Fruit fly (Drosophila melanogaster) whole organism, embryonic: ENCODE results near the gene CG7149.
A peak's percentile ranks its signal among the peaks of the same experiment; 100 is the strongest.

ENCODE experiments used
- Abd-B ChIP-seq: fragments of 200-800 bp; sonication (Bioruptor generic); optimal IDR thresholded peaks from 2 replicates; lab custom pipeline; 2018; ENCODE audit warnings: missing biosample characterization, mild to moderate bottlenecking, missing genetic modification characterization, moderate library complexity
- Atf6 ChIP-seq: fragments of 200-800 bp; sonication (Bioruptor generic); IDR thresholded peaks from 2 replicates; pipeline ENCODE4 v1.3.6; 2022; ENCODE audit warnings: missing biosample characterization, missing genetic modification characterization
- CG10321 ChIP-seq: fragments of 200-800 bp; sonication (Bioruptor generic); IDR thresholded peaks from 2 replicates; pipeline ENCODE4 v1.3.6; 2022; ENCODE audit warnings: missing biosample characterization, missing genetic modification characterization
- CG10654 ChIP-seq: fragments of 200-800 bp; sonication (Bioruptor generic); optimal IDR thresholded peaks from 2 replicates; lab custom pipeline; 2016; ENCODE audit warnings: missing biosample characterization, missing genetic modification characterization
- CG11695 ChIP-seq: fragments of 200-800 bp; sonication (Bioruptor generic); IDR thresholded peaks from 3 replicates; pipeline ENCODE4 v1.3.6; 2022; ENCODE audit warnings: missing biosample characterization, missing genetic modification characterization
- CG1233 ChIP-seq: fragments of 200-800 bp; sonication (Bioruptor generic); optimal IDR thresholded peaks from 4 replicates; lab custom pipeline; 2018; ENCODE audit warnings: missing biosample characterization, mild to moderate bottlenecking, missing genetic modification characterization
- CG12744 ChIP-seq: fragments of 200-800 bp; sonication (Bioruptor generic); optimal IDR thresholded peaks from 2 replicates; lab custom pipeline; 2016; ENCODE audit warnings: missing biosample characterization, missing genetic modification characterization
- CG12769 ChIP-seq: fragments of 200-800 bp; sonication (Bioruptor generic); optimal IDR thresholded peaks from 2 replicates; lab custom pipeline; 2019; ENCODE audit warnings: missing biosample characterization, mild to moderate bottlenecking, missing genetic modification characterization, moderate library complexity
- CG13424 ChIP-seq: fragments of 200-800 bp; sonication (Bioruptor generic); optimal IDR thresholded peaks from 2 replicates; lab custom pipeline; 2019; ENCODE audit warnings: missing biosample characterization, mild to moderate bottlenecking, missing genetic modification characterization, moderate library complexity
- CG14441 ChIP-seq: fragments of 200-800 bp; sonication (Bioruptor generic); IDR thresholded peaks from 2 replicates; pipeline ENCODE4 v1.3.6; 2022; ENCODE audit warnings: missing biosample characterization, missing genetic modification characterization
- CG16813 ChIP-seq: fragments of 200-800 bp; sonication (Bioruptor generic); IDR thresholded peaks from 3 replicates; pipeline ENCODE4 v1.3.6; 2022; ENCODE audit warnings: missing biosample characterization, missing genetic modification characterization; ENCODE audit not compliant: partially characterized antibody
- CG17328 ChIP-seq: fragments of 200-800 bp; sonication (Bioruptor generic); IDR thresholded peaks from 2 replicates; pipeline ENCODE4 v1.3.6; 2022; ENCODE audit warnings: missing biosample characterization, missing genetic modification characterization
- CG17829 ChIP-seq: fragments of 200-800 bp; optimal IDR thresholded peaks from 2 replicates; lab custom pipeline; 2019; ENCODE audit warnings: missing biosample characterization, mild to moderate bottlenecking, missing genetic modification characterization, moderate library complexity
- CG33213 ChIP-seq: fragments of 200-800 bp; sonication (Bioruptor generic); optimal IDR thresholded peaks from 3 replicates; lab custom pipeline; 2016; ENCODE audit warnings: missing biosample characterization, missing genetic modification characterization
- CG4617 ChIP-seq: fragments of 200-800 bp; sonication (Bioruptor generic); optimal IDR thresholded peaks from 3 replicates; lab custom pipeline; 2016; ENCODE audit warnings: missing biosample characterization, missing genetic modification characterization, borderline replicate concordance
- CG4854 ChIP-seq: fragments of 200-800 bp; sonication (Bioruptor generic); optimal IDR thresholded peaks from 2 replicates; lab custom pipeline; 2016; ENCODE audit warnings: missing biosample characterization, missing genetic modification characterization, inconsistent platforms
- CG6254 ChIP-seq: fragments of 200-800 bp; sonication (Bioruptor generic); optimal IDR thresholded peaks from 3 replicates; lab custom pipeline; 2017; ENCODE audit warnings: mild to moderate bottlenecking, missing biosample characterization, missing genetic modification reagents, missing genetic modification characterization
- CG8281 ChIP-seq: fragments of 200-800 bp; sonication (Bioruptor generic); optimal IDR thresholded peaks from 2 replicates; lab custom pipeline; 2018; ENCODE audit warnings: missing biosample characterization, mild to moderate bottlenecking, missing genetic modification characterization, moderate library complexity
- CG9437 ChIP-seq: fragments of 200-800 bp; sonication (Bioruptor generic); optimal IDR thresholded peaks from 2 replicates; lab custom pipeline; 2018; ENCODE audit warnings: missing biosample characterization, mild to moderate bottlenecking, missing genetic modification characterization
- CrebB ChIP-seq: fragments of 200-800 bp; sonication (Bioruptor generic); optimal IDR thresholded peaks from 3 replicates; lab custom pipeline; 2018; ENCODE audit warnings: missing biosample characterization, mild to moderate bottlenecking, missing genetic modification characterization
- ERR ChIP-seq: fragments of 200-800 bp; sonication (Bioruptor generic); optimal IDR thresholded peaks from 2 replicates; lab custom pipeline; 2016; ENCODE audit warnings: missing biosample characterization, missing genetic modification characterization
- Ets65A ChIP-seq: fragments of 200-800 bp; sonication (Bioruptor generic); peaks from one replicate; lab custom pipeline; 2016; ENCODE audit warnings: missing biosample characterization, missing genetic modification characterization
- Fer1 ChIP-seq: fragments of 200-800 bp; sonication (Bioruptor generic); optimal IDR thresholded peaks from 2 replicates; lab custom pipeline; 2017; ENCODE audit warnings: missing biosample characterization, mild to moderate bottlenecking, missing genetic modification characterization
- Fer2 ChIP-seq: fragments of 200-800 bp; sonication (Bioruptor generic); optimal IDR thresholded peaks from 2 replicates; lab custom pipeline; 2018; ENCODE audit warnings: missing biosample characterization, mild to moderate bottlenecking, missing genetic modification characterization, moderate library complexity
- Hey ChIP-seq: fragments of 200-800 bp; sonication (Bioruptor generic); optimal IDR thresholded peaks from 3 replicates; lab custom pipeline; 2018; ENCODE audit warnings: missing biosample characterization, mild to moderate bottlenecking, missing genetic modification characterization
- Med ChIP-seq: fragments of 200-800 bp; sonication (Bioruptor generic); peaks from one replicate; lab custom pipeline; 2016; ENCODE audit warnings: missing biosample characterization, missing genetic modification characterization, mild to moderate bottlenecking, inconsistent platforms, moderate library complexity
- Tbp ChIP-seq: fragments of >200 bp; optimal IDR thresholded peaks from 2 replicates; lab custom pipeline; 2018; ENCODE audit warnings: missing biosample characterization, missing genetic modification characterization
- aop ChIP-seq: fragments of 200-800 bp; sonication (Bioruptor generic); IDR thresholded peaks from 2 replicates; pipeline ENCODE4 v1.3.6; 2022; ENCODE audit warnings: missing biosample characterization, missing genetic modification characterization
- ase ChIP-seq: fragments of 200-800 bp; sonication (Bioruptor generic); IDR thresholded peaks from 3 replicates; pipeline ENCODE4 v1.3.6; 2022; ENCODE audit warnings: missing biosample characterization, missing genetic modification characterization
- bcd ChIP-seq: fragments of 200-800 bp; sonication (Bioruptor generic); optimal IDR thresholded peaks from 2 replicates; lab custom pipeline; 2017; ENCODE audit warnings: missing biosample characterization, mild to moderate bottlenecking, missing genetic modification characterization
- bowl ChIP-seq: fragments of 200-800 bp; sonication (Bioruptor generic); IDR thresholded peaks from 2 replicates; pipeline ENCODE4 v1.3.6; 2022; ENCODE audit warnings: missing biosample characterization, missing genetic modification characterization
- cg ChIP-seq: fragments of 200-800 bp; sonication (Bioruptor generic); optimal IDR thresholded peaks from 3 replicates; lab custom pipeline; 2019; ENCODE audit warnings: missing biosample characterization, mild to moderate bottlenecking, missing genetic modification characterization, moderate library complexity
- crc ChIP-seq: fragments of 200-800 bp; sonication (Bioruptor generic); optimal IDR thresholded peaks from 2 replicates; lab custom pipeline; 2016; ENCODE audit warnings: missing biosample characterization, missing genetic modification characterization
- cwo ChIP-seq: fragments of 200-800 bp; sonication (Bioruptor generic); optimal IDR thresholded peaks from 3 replicates; lab custom pipeline; 2017; ENCODE audit warnings: missing biosample characterization, missing genetic modification characterization, mild to moderate bottlenecking, moderate library complexity, missing genetic modification reagents
- dimm ChIP-seq: fragments of 200-800 bp; sonication (Bioruptor generic); IDR thresholded peaks from 2 replicates; pipeline ENCODE4 v1.3.6; 2022; ENCODE audit warnings: missing biosample characterization, missing genetic modification characterization
- disco-r ChIP-seq: fragments of 200-800 bp; sonication (Bioruptor generic); optimal IDR thresholded peaks from 2 replicates; lab custom pipeline; 2016; ENCODE audit warnings: missing biosample characterization, missing genetic modification characterization
- grau ChIP-seq: fragments of 200-800 bp; optimal IDR thresholded peaks from 3 replicates; lab custom pipeline; 2019; ENCODE audit warnings: missing biosample characterization, mild to moderate bottlenecking, missing genetic modification characterization, moderate library complexity
- jigr1 ChIP-seq: fragments of 200-800 bp; sonication (Bioruptor generic); IDR thresholded peaks from 3 replicates; pipeline ENCODE4 v1.3.6; 2022; ENCODE audit warnings: missing biosample characterization, missing genetic modification characterization
- kah ChIP-seq: fragments of 200-800 bp; sonication (Bioruptor generic); optimal IDR thresholded peaks from 2 replicates; lab custom pipeline; 2018; ENCODE audit warnings: missing biosample characterization, mild to moderate bottlenecking, missing genetic modification characterization
- kay ChIP-seq: fragments of 200-800 bp; sonication (Bioruptor generic); optimal IDR thresholded peaks from 2 replicates; lab custom pipeline; 2016; ENCODE audit warnings: missing biosample characterization, missing genetic modification characterization
- onecut ChIP-seq: fragments of 200-800 bp; sonication (Bioruptor generic); IDR thresholded peaks from 2 replicates; pipeline ENCODE4 v1.3.6; 2022; ENCODE audit warnings: missing biosample characterization, missing genetic modification characterization
- org-1 ChIP-seq: fragments of 200-800 bp; sonication (Bioruptor generic); optimal IDR thresholded peaks from 2 replicates; lab custom pipeline; 2017; ENCODE audit warnings: missing biosample characterization, missing genetic modification characterization
- pum ChIP-seq: fragments of 200-800 bp; sonication (Bioruptor generic); optimal IDR thresholded peaks from 2 replicates; lab custom pipeline; 2016; ENCODE audit warnings: missing biosample characterization, missing genetic modification characterization
- sd ChIP-seq: fragments of 200-800 bp; sonication (Bioruptor generic); optimal IDR thresholded peaks from 3 replicates; lab custom pipeline; 2018; ENCODE audit warnings: missing biosample characterization, mild to moderate bottlenecking, missing genetic modification characterization, moderate library complexity
- seq ChIP-seq: fragments of 200-800 bp; sonication (Bioruptor generic); IDR thresholded peaks from 2 replicates; pipeline ENCODE4 v1.3.6; 2022; ENCODE audit warnings: missing biosample characterization, missing genetic modification characterization
- shn ChIP-seq: fragments of 200-800 bp; sonication (Bioruptor generic); optimal IDR thresholded peaks from 3 replicates; lab custom pipeline; 2016; ENCODE audit warnings: missing biosample characterization, missing genetic modification characterization
- tap ChIP-seq: fragments of 200-800 bp; optimal IDR thresholded peaks from 3 replicates; lab custom pipeline; 2019; ENCODE audit warnings: missing biosample characterization, mild to moderate bottlenecking, missing genetic modification characterization, moderate library complexity
- toy ChIP-seq: fragments of 200-800 bp; sonication (Bioruptor generic); IDR thresholded peaks from 2 replicates; pipeline ENCODE4 v1.3.6; 2022; ENCODE audit warnings: missing biosample characterization, missing genetic modification characterization
- zen ChIP-seq: fragments of 200-800 bp; sonication (Bioruptor generic); optimal IDR thresholded peaks from 3 replicates; lab custom pipeline; 2018; ENCODE audit warnings: missing biosample characterization, mild to moderate bottlenecking, missing genetic modification characterization, moderate library complexity

CG7149 gene

DNA sequence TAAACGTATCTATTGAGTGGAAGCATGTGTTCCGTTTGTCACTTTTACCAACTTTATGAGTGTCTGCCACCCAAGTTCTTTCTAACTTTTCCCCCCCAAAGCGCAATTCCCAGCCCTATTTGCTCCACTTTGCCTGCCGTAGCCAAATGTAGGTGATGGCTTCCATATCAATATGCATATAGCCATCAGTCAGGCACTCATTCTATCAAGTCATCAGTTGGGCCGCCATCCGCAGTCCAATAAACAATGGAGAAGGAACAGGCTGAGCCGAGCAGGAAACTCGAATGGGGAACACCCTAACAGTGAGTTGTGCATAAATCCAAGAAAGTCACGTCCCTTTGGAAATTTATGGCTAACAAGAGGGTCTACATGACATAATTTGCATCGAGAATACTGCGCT lies 17.2 kb upstream of the CG7149 start:
- TF ChIP-seq cg (no peak), CG12744 (GFP tag; lab: Kevin White, UChicago) (no peak), Med (GFP tag; lab: Kevin White, UChicago) (peak; percentile 21), CG10321 (GFP tag; lab: Robert Waterston, UW) (no peak), CG8281 (tag; lab: Kevin White, UChicago) (peak; percentile 95)

DNA sequence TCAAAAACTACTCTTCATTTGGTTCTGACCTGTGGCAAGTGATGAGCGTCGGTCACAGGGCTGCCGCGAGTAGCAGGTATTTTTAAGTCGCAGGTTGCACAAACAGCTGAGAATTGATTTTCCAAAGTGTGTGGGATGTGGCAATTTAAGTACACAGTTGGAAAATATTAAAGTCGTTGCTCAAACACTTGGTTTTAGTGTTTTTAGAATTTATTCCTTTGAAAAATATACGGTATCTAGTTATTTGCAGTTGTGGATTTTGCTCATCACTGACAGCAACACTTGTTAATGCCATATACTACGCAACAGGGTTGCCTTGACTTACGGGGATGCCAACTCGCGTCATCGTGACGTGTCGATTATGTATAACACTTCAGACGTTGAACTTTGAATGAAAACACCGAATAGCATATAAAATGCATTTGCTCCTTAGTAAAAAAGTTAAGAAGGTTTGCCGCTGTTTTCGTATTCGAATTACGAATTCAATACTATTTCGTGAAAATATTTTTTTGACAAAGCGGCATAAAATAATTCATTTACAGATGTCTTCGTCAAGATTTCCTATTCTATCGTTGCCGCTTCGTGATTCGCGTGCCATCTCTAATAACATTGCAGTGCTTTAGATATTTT lies 9.6 kb upstream of the CG7149 start, which contains the start of the genes Herp and r2d2:
Herp (minus strand) TSS at position 255 of the 630 bp plus-strand sequence.
r2d2 (plus strand) TSS at position 344 of the 630 bp plus-strand sequence.
- TF ChIP-seq CG12769 (peak; percentile 95), dimm (peak; percentile 53), bcd (GFP tag; lab: Kevin White, UChicago) (peak; percentile 91), kay (peak; percentile 86), CG14441 (GFP tag; lab: Robert Waterston, UW) (peak; percentile 87), zen (tag; lab: Kevin White, UChicago) (peak; percentile 87), sd (tag; lab: Kevin White, UChicago) (peak; percentile 75), CG11695 (peak; percentile 90), org-1 (GFP tag; lab: Kevin White, UChicago) (peak; percentile 84), crc (GFP tag; lab: Kevin White, UChicago) (peak; percentile 89), jigr1 (GFP tag; lab: Robert Waterston, UW) (peak; percentile 80; the same call in 2 of the 3 replicates), grau (peak; percentile 91), disco-r (GFP tag; lab: Kevin White, UChicago) (peak; percentile 92), CG17328 (GFP tag; lab: Robert Waterston, UW) (peak; percentile 73), aop (GFP tag; lab: Robert Waterston, UW) (no peak), Tbp (GFP tag; lab: Kevin White, UChicago) (no peak), CG6254 (GFP tag; lab: Kevin White, UChicago) (peak; percentile 24), CG17829 (peak; percentile 89), CG10654 (peak; percentile 83), onecut (GFP tag; lab: Robert Waterston, UW) (peak; percentile 86), ERR (GFP tag; lab: Kevin White, UChicago) (peak; percentile 82), CG13424 (tag; lab: Kevin White, UChicago) (peak; percentile 94), kah (peak; percentile 95), seq (peak; percentile 70), Hey (tag; lab: Kevin White, UChicago) (peak; percentile 82), CG9437 (GFP tag; lab: Kevin White, UChicago) (peak; percentile 75), Fer2 (peak; percentile 87), CG16813 (GFP tag; lab: Robert Waterston, UW) (peak; percentile 79), bowl (GFP tag; lab: Robert Waterston, UW) (peak; percentile 66), CG12744 (GFP tag; lab: Kevin White, UChicago) (peak; percentile 81), ase (GFP tag; lab: Robert Waterston, UW) (peak; percentile 73; the same call in 2 of the 3 replicates), toy (GFP tag; lab: Robert Waterston, UW) (peak; percentile 65; the same call in 1 of the 2 replicates), cwo (GFP tag; lab: Kevin White, UChicago) (peak; percentile 79), CG4854 (GFP tag; lab: Kevin White, UChicago) (peak; percentile 73), Abd-B (GFP tag; lab: Kevin White, UChicago) (peak; percentile 93), Atf6 (peak; percentile 92), CG1233 (GFP tag; lab: Kevin White, UChicago) (peak; percentile 89), CrebB (tag; lab: Kevin White, UChicago) (peak; percentile 81), pum (GFP tag; lab: Kevin White, UChicago) (peak; percentile 94), tap (tag; lab: Kevin White, UChicago) (peak; percentile 81), CG33213 (GFP tag; lab: Kevin White, UChicago) (peak; percentile 91), shn (peak; percentile 96), CG4617 (GFP tag; lab: Kevin White, UChicago) (peak; percentile 93), Fer1 (GFP tag; lab: Kevin White, UChicago) (peak; percentile 91), Ets65A (GFP tag; lab: Kevin White, UChicago) (peak; percentile 99)
